Fruit fly (Drosophila melanogaster) whole organism, prepupa: Measurements from ENCODE around the gene Naam.

Experiments
- Blimp-1 ChIP-seq: fragments of 200-800 bp; sonication (Bioruptor generic); optimal IDR thresholded peaks from 3 replicates; lab custom pipeline; 2017; ENCODE audit warnings: missing biosample characterization, missing genetic modification characterization, mild to moderate bottlenecking, moderate library complexity, missing genetic modification reagents
- CG10631 ChIP-seq: fragments of 200-800 bp; sonication (Bioruptor generic); optimal IDR thresholded peaks from 2 replicates; lab custom pipeline; 2016; ENCODE audit warnings: missing biosample characterization, missing genetic modification characterization
- CG10669 ChIP-seq: fragments of 200-800 bp; sonication (Bioruptor generic); optimal IDR thresholded peaks from 3 replicates; lab custom pipeline; 2018; ENCODE audit warnings: missing biosample characterization, mild to moderate bottlenecking, missing genetic modification characterization, moderate library complexity
- CG11294 ChIP-seq: fragments of 200-800 bp; sonication (Bioruptor generic); IDR thresholded peaks from 2 replicates; pipeline ENCODE4 v1.3.6; 2022; ENCODE audit warnings: missing biosample characterization, missing genetic modification characterization
- CG11762 ChIP-seq: fragments of 200-800 bp; sonication (Bioruptor generic); optimal IDR thresholded peaks from 3 replicates; lab custom pipeline; 2016; ENCODE audit warnings: missing biosample characterization, missing genetic modification characterization; ENCODE audit not compliant: insufficient read depth
- CG11902 ChIP-seq: fragments of 200-800 bp; sonication (Bioruptor generic); optimal IDR thresholded peaks from 3 replicates; lab custom pipeline; 2016; ENCODE audit warnings: missing biosample characterization, missing genetic modification characterization
- CG15336 ChIP-seq: fragments of 200-800 bp; sonication (Bioruptor generic); IDR thresholded peaks from 2 replicates; pipeline ENCODE4 v1.3.6; 2022; ENCODE audit warnings: missing biosample characterization, missing genetic modification characterization
- CG1621 ChIP-seq: fragments of 200-800 bp; sonication (Bioruptor generic); optimal IDR thresholded peaks from 3 replicates; lab custom pipeline; 2018; ENCODE audit warnings: missing biosample characterization, mild to moderate bottlenecking, missing genetic modification characterization
- CG16779 ChIP-seq: fragments of 200-800 bp; sonication (Bioruptor generic); optimal IDR thresholded peaks from 3 replicates; lab custom pipeline; 2017; ENCODE audit warnings: missing biosample characterization, mild to moderate bottlenecking, missing genetic modification characterization
- CG3032 ChIP-seq: fragments of 200-800 bp; optimal IDR thresholded peaks from 2 replicates; lab custom pipeline; 2019; ENCODE audit warnings: missing biosample characterization, mild to moderate bottlenecking, missing genetic modification characterization, moderate library complexity
- CG31627 ChIP-seq: fragments of 200-800 bp; sonication (Bioruptor generic); optimal IDR thresholded peaks from 3 replicates; lab custom pipeline; 2016; ENCODE audit warnings: missing biosample characterization, missing genetic modification characterization
- CG32006 ChIP-seq: fragments of 200-800 bp; sonication (Bioruptor generic); optimal IDR thresholded peaks from 3 replicates; lab custom pipeline; 2017; ENCODE audit warnings: missing biosample characterization, mild to moderate bottlenecking, missing genetic modification characterization
- CG34406 ChIP-seq: fragments of 200-800 bp; sonication (Bioruptor generic); optimal IDR thresholded peaks from 3 replicates; lab custom pipeline; 2016; ENCODE audit warnings: missing biosample characterization, missing genetic modification characterization
- CG3919 ChIP-seq: fragments of 200-800 bp; sonication (Bioruptor generic); optimal IDR thresholded peaks from 3 replicates; lab custom pipeline; 2016; ENCODE audit warnings: missing biosample characterization, missing genetic modification characterization
- CG6792 ChIP-seq: fragments of 200-800 bp; sonication (Bioruptor generic); optimal IDR thresholded peaks from 3 replicates; lab custom pipeline; 2016; ENCODE audit warnings: missing biosample characterization, missing genetic modification characterization
- CG6808 ChIP-seq: fragments of 200-800 bp; sonication (Bioruptor generic); optimal IDR thresholded peaks from 3 replicates; lab custom pipeline; 2017; ENCODE audit warnings: missing biosample characterization, missing genetic modification characterization, mild to moderate bottlenecking, moderate library complexity, missing genetic modification reagents
- CG7368 ChIP-seq: fragments of 200-800 bp; sonication (Bioruptor generic); optimal IDR thresholded peaks from 3 replicates; lab custom pipeline; 2016; ENCODE audit warnings: missing biosample characterization, missing genetic modification characterization
- CG8119 ChIP-seq: fragments of 200-800 bp; sonication (Bioruptor generic); IDR thresholded peaks from 3 replicates; pipeline ENCODE4 v1.3.6; 2022; ENCODE audit warnings: missing biosample characterization, missing genetic modification characterization
- CG8632 ChIP-seq: fragments of 200-800 bp; sonication (Bioruptor generic); optimal IDR thresholded peaks from 3 replicates; lab custom pipeline; 2016; ENCODE audit warnings: missing biosample characterization, missing genetic modification characterization
- CG9139 ChIP-seq: fragments of 200-800 bp; sonication (Bioruptor generic); optimal IDR thresholded peaks from 3 replicates; lab custom pipeline; 2017; ENCODE audit warnings: missing biosample characterization, mild to moderate bottlenecking, missing genetic modification characterization
- Eip78C ChIP-seq: fragments of 200-800 bp; sonication (Bioruptor generic); peaks from one replicate; lab custom pipeline; 2016; ENCODE audit warnings: missing biosample characterization, missing genetic modification characterization
- Eip93F ChIP-seq: fragments of 200-800 bp; sonication (Bioruptor generic); optimal IDR thresholded peaks from 2 replicates; lab custom pipeline; 2016; ENCODE audit warnings: missing biosample characterization, mild to moderate bottlenecking, missing genetic modification characterization
- Ets21C ChIP-seq: fragments of 200-800 bp; sonication (Bioruptor generic); optimal IDR thresholded peaks from 3 replicates; lab custom pipeline; 2016; ENCODE audit warnings: missing biosample characterization, missing genetic modification characterization
- Ets96B ChIP-seq: fragments of 200-800 bp; optimal IDR thresholded peaks from 2 replicates; lab custom pipeline; 2019; ENCODE audit warnings: missing biosample characterization, mild to moderate bottlenecking, missing genetic modification characterization, moderate library complexity
- Gug ChIP-seq: fragments of 200-800 bp; sonication (Bioruptor generic); IDR thresholded peaks from 2 replicates; pipeline ENCODE4 v1.3.6; 2022; ENCODE audit warnings: missing biosample characterization, missing genetic modification characterization
- Hr38 ChIP-seq: sonication (Bioruptor generic); optimal IDR thresholded peaks from 2 replicates; lab custom pipeline; 2016; ENCODE audit warnings: missing biosample characterization, missing genetic modification characterization
- Hr39 ChIP-seq: fragments of 200-800 bp; sonication (Bioruptor generic); optimal IDR thresholded peaks from 2 replicates; lab custom pipeline; 2016; ENCODE audit warnings: missing biosample characterization, missing genetic modification characterization
- Hr4 ChIP-seq: fragments of 200-800 bp; sonication (Bioruptor generic); optimal IDR thresholded peaks from 3 replicates; lab custom pipeline; 2016; ENCODE audit warnings: missing biosample characterization, missing genetic modification characterization
- Lpt ChIP-seq: fragments of 200-800 bp; sonication (Bioruptor generic); optimal IDR thresholded peaks from 3 replicates; lab custom pipeline; 2016; ENCODE audit warnings: missing biosample characterization, missing genetic modification characterization
- Met ChIP-seq: fragments of 200-800 bp; sonication (Bioruptor generic); optimal IDR thresholded peaks from 3 replicates; lab custom pipeline; 2016; ENCODE audit warnings: missing biosample characterization, missing genetic modification characterization
- Smox ChIP-seq: fragments of 200-800 bp; sonication (Bioruptor generic); optimal IDR thresholded peaks from 3 replicates; lab custom pipeline; 2016; ENCODE audit warnings: missing biosample characterization, missing genetic modification characterization
- Sox102F ChIP-seq: fragments of 200-800 bp; sonication (Bioruptor generic); optimal IDR thresholded peaks from 2 replicates; lab custom pipeline; 2016; ENCODE audit warnings: missing biosample characterization, mild to moderate bottlenecking, missing genetic modification characterization
- Sox14 ChIP-seq: fragments of 200-800 bp; sonication (Bioruptor generic); optimal IDR thresholded peaks from 3 replicates; lab custom pipeline; 2016; ENCODE audit warnings: missing biosample characterization, missing genetic modification characterization
- Sox15 ChIP-seq: fragments of 200-800 bp; sonication (Bioruptor generic); optimal IDR thresholded peaks from 3 replicates; lab custom pipeline; 2016; ENCODE audit warnings: missing biosample characterization, missing genetic modification characterization
- achi ChIP-seq: fragments of 200-800 bp; sonication (Bioruptor generic); optimal IDR thresholded peaks from 3 replicates; lab custom pipeline; 2016; ENCODE audit warnings: missing biosample characterization, missing genetic modification characterization
- acj6 ChIP-seq: fragments of 200-800 bp; sonication (Bioruptor generic); optimal IDR thresholded peaks from 3 replicates; lab custom pipeline; 2016; ENCODE audit warnings: missing biosample characterization, missing genetic modification characterization
- cyc ChIP-seq: fragments of 200-800 bp; sonication (Bioruptor generic); optimal IDR thresholded peaks from 3 replicates; lab custom pipeline; 2016; ENCODE audit warnings: missing biosample characterization, missing genetic modification characterization
- dac ChIP-seq: fragments of 200-800 bp; sonication (Bioruptor generic); optimal IDR thresholded peaks from 2 replicates; lab custom pipeline; 2017; ENCODE audit warnings: missing biosample characterization, mild to moderate bottlenecking, missing genetic modification characterization
- eg ChIP-seq: fragments of 200-800 bp; sonication (Bioruptor generic); IDR thresholded peaks from 3 replicates; pipeline ENCODE4 v1.3.6; 2022; ENCODE audit warnings: missing biosample characterization, missing genetic modification characterization
- fd59A ChIP-seq: fragments of 200-800 bp; sonication (Bioruptor generic); optimal IDR thresholded peaks from 2 replicates; lab custom pipeline; 2017; ENCODE audit warnings: missing biosample characterization, mild to moderate bottlenecking, missing genetic modification characterization, missing genetic modification reagents
- fd85E ChIP-seq: fragments of 200-800 bp; sonication (Bioruptor generic); optimal IDR thresholded peaks from 3 replicates; lab custom pipeline; 2016; ENCODE audit warnings: missing biosample characterization, missing genetic modification characterization
- fkh ChIP-seq: fragments of 200-800 bp; sonication (Bioruptor generic); optimal IDR thresholded peaks from 3 replicates; lab custom pipeline; 2017; ENCODE audit warnings: missing biosample characterization, mild to moderate bottlenecking, missing genetic modification characterization, moderate library complexity
- net ChIP-seq: fragments of 200-800 bp; sonication (Bioruptor generic); optimal IDR thresholded peaks from 3 replicates; lab custom pipeline; 2016; ENCODE audit warnings: missing biosample characterization, missing genetic modification characterization
- pdm3 ChIP-seq: fragments of 200-800 bp; sonication (Bioruptor generic); optimal IDR thresholded peaks from 3 replicates; lab custom pipeline; 2016; ENCODE audit warnings: missing biosample characterization, missing genetic modification characterization
- salr ChIP-seq, 2 experiments: fragments of 200-800 bp; sonication (Bioruptor generic); optimal IDR thresholded peaks; 3 replicates each; lab custom pipeline; 2016 to 2018; ENCODE audit warnings: missing biosample characterization in 2 of 2, missing genetic modification characterization in 2 of 2, mild to moderate bottlenecking in 1 of 2
- spab ChIP-seq: fragments of 200-800 bp; sonication (Bioruptor generic); optimal IDR thresholded peaks from 2 replicates; lab custom pipeline; 2017; ENCODE audit warnings: missing biosample characterization, mild to moderate bottlenecking, missing genetic modification characterization, missing genetic modification reagents
- ss ChIP-seq, 2 experiments: fragments of 200-800 bp; sonication (Bioruptor generic); optimal IDR thresholded peaks; 2 replicates in 1 of 2; 3 replicates in 1 of 2; lab custom pipeline; 2017 to 2018; ENCODE audit warnings: mild to moderate bottlenecking in 2 of 2, missing biosample characterization in 2 of 2, missing genetic modification characterization in 2 of 2, moderate library complexity in 1 of 2
- svp ChIP-seq: fragments of 200-800 bp; sonication (Bioruptor generic); peaks from one replicate; lab custom pipeline; 2016; ENCODE audit warnings: missing biosample characterization, missing genetic modification characterization
- topi ChIP-seq: fragments of 200-800 bp; sonication (Bioruptor generic); optimal IDR thresholded peaks from 3 replicates; lab custom pipeline; 2016; ENCODE audit warnings: missing biosample characterization, missing genetic modification characterization
- vri ChIP-seq: fragments of 200-800 bp; sonication (Bioruptor generic); optimal IDR thresholded peaks from 3 replicates; lab custom pipeline; 2016; ENCODE audit warnings: missing biosample characterization, mild to moderate bottlenecking, missing genetic modification characterization

The Naam gene

dm6 chr3R:19644901-19645204 lies 26.4 kb upstream of the Naam start, which contains the start of gene Nup58 (continued):
- TF ChIP-seq Hr38 (GFP tag; lab: Kevin White, UChicago), result no peak
- no peak for TF ChIP-seq CG6792 (GFP tag; lab: Kevin White, UChicago)
- TF ChIP-seq CG15336 (GFP tag; lab: Robert Waterston, UW), result no peak
- no peak for TF ChIP-seq Eip93F (GFP tag; lab: Kevin White, UChicago)

dm6 chr3R:19648289-19648916 lies 22.8 kb upstream of the Naam start, which contains the start of the genes CG6195 and CG31220:
Gene CG6195 (minus strand): TSS chr3R:19648410.
Gene CG31220 (plus strand): TSS chr3R:19648487.
- TF ChIP-seq CG11762 (GFP tag; lab: Kevin White, UChicago) (no peak), Sox15 (GFP tag; lab: Kevin White, UChicago) (no peak), fd59A (GFP tag; lab: Kevin White, UChicago) (no peak), eg (GFP tag; lab: Robert Waterston, UW) (no peak), ss (GFP tag; optimal IDR thresholded peaks at IDR 0.05; lab: Kevin White, UChicago) (peak in 1 of 2 experiments; percentile 5), CG3919 (GFP tag; lab: Kevin White, UChicago) (no peak), CG16779 (tag; lab: Kevin White, UChicago) (no peak), Met (GFP tag; lab: Kevin White, UChicago) (peak; percentile 36), Lpt (GFP tag; lab: Kevin White, UChicago) (no peak), Eip93F (GFP tag; lab: Kevin White, UChicago) (no peak), Hr39 (GFP tag; lab: Kevin White, UChicago) (peak; percentile 21), pdm3 (GFP tag; lab: Kevin White, UChicago) (peak; percentile 45), Sox102F (GFP tag; lab: Kevin White, UChicago) (no peak), CG11294 (GFP tag; lab: Robert Waterston, UW) (no peak), Ets21C (GFP tag; lab: Kevin White, UChicago) (no peak), CG11902 (GFP tag; lab: Kevin White, UChicago) (no peak), CG3032 (no peak), CG8632 (GFP tag; lab: Kevin White, UChicago) (no peak), CG10669 (no peak), Sox14 (GFP tag; lab: Kevin White, UChicago) (no peak), CG6808 (GFP tag; lab: Kevin White, UChicago) (no peak), Smox (GFP tag; lab: Kevin White, UChicago) (no peak), Gug (GFP tag; lab: Robert Waterston, UW) (no peak), salr (GFP tag; optimal IDR thresholded peaks at IDR 0.05; lab: Kevin White, UChicago) (no peak), fkh (GFP tag; lab: Kevin White, UChicago) (peak; percentile 80), CG10631 (no peak), Blimp-1 (GFP tag; lab: Kevin White, UChicago) (no peak), acj6 (GFP tag; lab: Kevin White, UChicago) (no peak), CG32006 (GFP tag; lab: Kevin White, UChicago) (no peak), CG6792 (GFP tag; lab: Kevin White, UChicago) (no peak), cyc (no peak), CG34406 (GFP tag; lab: Kevin White, UChicago) (no peak), CG8119 (GFP tag; lab: Robert Waterston, UW) (no peak), CG1621 (tag; lab: Kevin White, UChicago) (peak; percentile 37), achi (GFP tag; lab: Kevin White, UChicago) (peak; percentile 88), spab (no peak), CG7368 (no peak), CG9139 (GFP tag; lab: Kevin White, UChicago) (no peak), fd85E (GFP tag; lab: Kevin White, UChicago) (no peak), dac (GFP tag; lab: Kevin White, UChicago) (no peak), CG31627 (GFP tag; lab: Kevin White, UChicago) (no peak), vri (no peak), topi (GFP tag; lab: Kevin White, UChicago) (peak; percentile 38), Ets96B (no peak), net (GFP tag; lab: Kevin White, UChicago) (no peak), CG15336 (GFP tag; lab: Robert Waterston, UW) (no peak), Eip78C (GFP tag; lab: Kevin White, UChicago) (peak; percentile 64), svp (GFP tag; lab: Kevin White, UChicago) (no peak), Hr38 (GFP tag; lab: Kevin White, UChicago) (no peak), Hr4 (GFP tag; lab: Kevin White, UChicago) (no peak)
